Worm (Caenorhabditis elegans): ENCODE results near the gene R04A9.3.

Gene R04A9.3

ce11 chrX:410073-410572 is 29.7 kb upstream of the R04A9.3 start:
- TF ChIP-seq mep-1 (tag; optimal IDR thresholded peaks at IDR 0.05) = peak; percentile 86
- TF ChIP-seq tbx-8 (GFP tag; optimal IDR thresholded peaks at IDR 0.05) = peak; percentile 75
- TF ChIP-seq unc-39 (tag; optimal IDR thresholded peaks at IDR 0.05) = peak; percentile 75
- TF ChIP-seq lin-32 (GFP tag; optimal IDR thresholded peaks at IDR 0.05) = peak; percentile 85
- TF ChIP-seq elt-1 (tag; optimal IDR thresholded peaks at IDR 0.05; ENCODE audit: borderline replicate concordance, insufficient read depth) = no peak
- peak; percentile 74 for TF ChIP-seq ztf-11 (tag; optimal IDR thresholded peaks at IDR 0.05)
- TF ChIP-seq bed-3 (GFP tag; optimal IDR thresholded peaks at IDR 0.05) = peak; percentile 75
- TF ChIP-seq ceh-43 (GFP tag; optimal IDR thresholded peaks at IDR 0.05) = peak; percentile 80
- TF ChIP-seq flh-1 (GFP tag; optimal IDR thresholded peaks at IDR 0.05) = peak; percentile 73
- TF ChIP-seq ceh-83 (GFP tag; optimal IDR thresholded peaks at IDR 0.05) = peak; percentile 91
- peak; percentile 90 for TF ChIP-seq M03D4.4 (tag; optimal IDR thresholded peaks at IDR 0.05)
- TF ChIP-seq drap-1 (GFP tag; optimal IDR thresholded peaks at IDR 0.05) = peak; percentile 94
- TF ChIP-seq nhr-28 (tag; optimal IDR thresholded peaks at IDR 0.05) = peak; percentile 58
- TF ChIP-seq hlh-1 (tag; optimal IDR thresholded peaks at IDR 0.05) = peak; percentile 24
- TF ChIP-seq ces-1 (GFP tag; optimal IDR thresholded peaks at IDR 0.05) = peak; percentile 88
- TF ChIP-seq cnd-1 (tag; optimal IDR thresholded peaks at IDR 0.05) = peak; percentile 87
- peak; percentile 4 for TF ChIP-seq ceh-39 (tag; optimal IDR thresholded peaks at IDR 0.05)
- peak; percentile 57 for TF ChIP-seq unc-62 (GFP tag; optimal IDR thresholded peaks at IDR 0.05)
- peak; percentile 87 for TF ChIP-seq unc-120 (tag; optimal IDR thresholded peaks at IDR 0.05; ENCODE audit: poor library complexity, severe bottlenecking)
- TF ChIP-seq snpc-4 (tag; optimal IDR thresholded peaks at IDR 0.05) = no peak
- peak; percentile 88 for TF ChIP-seq nhr-237 (tag; optimal IDR thresholded peaks at IDR 0.05)
- TF ChIP-seq blmp-1 (tag; optimal IDR thresholded peaks at IDR 0.05) = no peak
- peak; percentile 24 for TF ChIP-seq nhr-2 (tag; optimal IDR thresholded peaks at IDR 0.05)
- peak; percentile 77 for TF ChIP-seq pha-4 (tag; optimal IDR thresholded peaks at IDR 0.05)
- peak; percentile 38 for TF ChIP-seq mab-5 (tag; optimal IDR thresholded peaks at IDR 0.05)
- TF ChIP-seq lin-13 (tag; optimal IDR thresholded peaks at IDR 0.05) = peak; percentile 40
- TF ChIP-seq lsy-2 (tag; optimal IDR thresholded peaks at IDR 0.05) = peak; percentile 39
- peak; percentile 95 for TF ChIP-seq ham-2 (GFP tag; optimal IDR thresholded peaks at IDR 0.05)
- TF ChIP-seq elt-3 (tag; optimal IDR thresholded peaks at IDR 0.05) = peak; percentile 9
- TF ChIP-seq sptf-1 (tag; optimal IDR thresholded peaks at IDR 0.05) = peak; percentile 93
- peak; percentile 41 for TF ChIP-seq nhr-76 (tag; optimal IDR thresholded peaks at IDR 0.05)
- no peak for TF ChIP-seq nhr-12 (tag; optimal IDR thresholded peaks at IDR 0.05)
- TF ChIP-seq sem-2 (GFP tag; optimal IDR thresholded peaks at IDR 0.05) = peak; percentile 84
- no peak for TF ChIP-seq zip-8 (tag; optimal IDR thresholded peaks at IDR 0.05)
- peak; percentile 96 for TF ChIP-seq mls-2 (tag; optimal IDR thresholded peaks at IDR 0.05)

ce11 chrX:404597-404996 is 24.2 kb upstream of the R04A9.3 start, which contains the start of gene R04A9.1:
Gene R04A9.1, plus strand, starts transcription at chrX:404897.
- TF ChIP-seq unc-39 (tag; optimal IDR thresholded peaks at IDR 0.05) = no peak

ce11 chrX:402951-403350 is 22.5 kb upstream of the R04A9.3 start:
- TF ChIP-seq nhr-12 (tag; optimal IDR thresholded peaks at IDR 0.05) (no peak), unc-39 (tag; optimal IDR thresholded peaks at IDR 0.05) (no peak), elt-3 (tag; optimal IDR thresholded peaks at IDR 0.05) (no peak), elt-1 (tag; optimal IDR thresholded peaks at IDR 0.05; ENCODE audit: borderline replicate concordance, insufficient read depth) (no peak), ceh-43 (GFP tag; optimal IDR thresholded peaks at IDR 0.05) (no peak), snpc-4 (tag; optimal IDR thresholded peaks at IDR 0.05) (no peak), lin-32 (GFP tag; optimal IDR thresholded peaks at IDR 0.05) (no peak), nhr-237 (tag; optimal IDR thresholded peaks at IDR 0.05) (no peak), drap-1 (GFP tag; optimal IDR thresholded peaks at IDR 0.05) (no peak), nhr-28 (tag; optimal IDR thresholded peaks at IDR 0.05) (no peak), flh-1 (GFP tag; optimal IDR thresholded peaks at IDR 0.05) (no peak), lin-13 (tag; optimal IDR thresholded peaks at IDR 0.05) (no peak), pha-4 (tag; optimal IDR thresholded peaks at IDR 0.05) (no peak), nhr-2 (tag; optimal IDR thresholded peaks at IDR 0.05) (no peak), lsy-2 (tag; optimal IDR thresholded peaks at IDR 0.05) (no peak)

ce11 chrX:399535-399934 is 19.1 kb upstream of the R04A9.3 start:
- no peak for TF ChIP-seq lin-32 (GFP tag; optimal IDR thresholded peaks at IDR 0.05)
- TF ChIP-seq ces-1 (GFP tag; optimal IDR thresholded peaks at IDR 0.05) = no peak
- no peak for TF ChIP-seq ceh-83 (GFP tag; optimal IDR thresholded peaks at IDR 0.05)
- no peak for TF ChIP-seq nhr-12 (tag; optimal IDR thresholded peaks at IDR 0.05)
- TF ChIP-seq elt-3 (tag; optimal IDR thresholded peaks at IDR 0.05) = no peak

All from whole organism, mixed stage, embryonic.